Fruit fly (Drosophila melanogaster): ENCODE measurements around the gene spg.

DNA sequence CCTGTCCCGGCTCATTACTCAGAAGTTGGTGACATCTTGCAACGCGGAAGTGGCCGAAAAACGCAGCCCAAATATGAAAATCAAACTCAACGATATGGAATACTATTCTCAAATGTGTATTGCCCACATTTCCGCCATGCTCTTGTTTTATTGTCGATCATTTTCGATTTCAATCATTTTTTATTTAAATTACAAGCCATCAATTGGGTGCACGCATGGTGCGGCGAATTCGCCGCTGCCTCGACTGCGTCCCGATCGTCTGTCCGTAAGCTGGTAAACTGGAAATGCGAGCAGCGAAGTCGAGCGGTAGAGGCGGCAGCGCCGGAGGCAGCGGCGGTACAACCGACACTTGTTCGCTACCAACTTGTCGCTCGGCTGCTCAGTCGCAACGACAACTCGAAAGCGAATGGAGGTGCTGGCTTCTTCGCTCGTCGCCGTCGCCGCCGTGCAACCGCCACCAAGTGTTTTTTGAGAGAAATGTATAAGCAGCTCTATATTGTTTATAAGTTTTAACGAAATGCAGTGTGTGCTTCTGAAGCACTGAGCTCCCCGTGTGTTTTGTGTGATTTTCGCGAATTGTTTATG is 46.5 kb downstream of the spg start:
- no peak for TF ChIP-seq acj6 (GFP tag; optimal IDR thresholded peaks at IDR 0.05)
- no peak for TF ChIP-seq Hr39 (GFP tag; optimal IDR thresholded peaks at IDR 0.05)
- TF ChIP-seq Eip75B (GFP tag; optimal IDR thresholded peaks at IDR 0.05) = no peak
- no peak for TF ChIP-seq net (GFP tag; optimal IDR thresholded peaks at IDR 0.05)
- no peak for TF ChIP-seq Sox15 (GFP tag; optimal IDR thresholded peaks at IDR 0.05)
- no peak for TF ChIP-seq CG34406 (GFP tag; optimal IDR thresholded peaks at IDR 0.05)
- no peak; the same call in 2 of the 3 replicates for TF ChIP-seq CG8119 (GFP tag; IDR thresholded peaks at IDR 0.05)
- no peak for TF ChIP-seq cyc (GFP tag; optimal IDR thresholded peaks at IDR 0.05)

Data from whole organism, prepupa.